Worm (Caenorhabditis elegans) whole organism, L2 larva: ENCODE measurements around the gene srh-140.

Source experiments
- R02D3.7 ChIP-seq: fragments of 150-350 bp; optimal IDR thresholded peaks from 2 replicates; lab custom pipeline; 2014; ENCODE audit warnings: missing biosample characterization, missing genetic modification characterization
- elt-1 ChIP-seq: fragments of 150-350 bp; optimal IDR thresholded peaks from 2 replicates; lab custom pipeline; 2014; ENCODE audit warnings: missing biosample characterization, missing genetic modification characterization
- elt-3 ChIP-seq: sonication (generic microtip); optimal IDR thresholded peaks from 2 replicates; lab custom pipeline; 2017; ENCODE audit warnings: missing biosample characterization, missing genetic modification characterization
- lin-13 ChIP-seq: fragments of 150-350 bp; optimal IDR thresholded peaks from 2 replicates; lab custom pipeline; 2014; ENCODE audit warnings: missing biosample characterization, missing genetic modification reagents, missing genetic modification characterization

- TF ChIP-seq elt-3 (tag; lab: Kevin White, UChicago), result no peak
- no peak for TF ChIP-seq R02D3.7 (tag; lab: Kevin White, UChicago)
- no peak for TF ChIP-seq elt-1 (tag; lab: Kevin White, UChicago)
- no peak for TF ChIP-seq lin-13 (GFP tag; lab: Kevin White, UChicago)
Observed at ce11 chrV:15758449-15758848, 36.5 kb downstream of the srh-140 start, which contains the start of gene str-9.
